Worm (Caenorhabditis elegans) whole organism, mixed stage, embryonic: ENCODE results near the gene F38A1.13.

ENCODE experiments used
- M03D4.4 ChIP-seq: sonication (generic microtip); optimal IDR thresholded peaks from 2 replicates; lab custom pipeline; 2017; ENCODE audit warnings: mild to moderate bottlenecking, missing genetic modification characterization, missing compliant biosample characterization
- bed-3 ChIP-seq: fragments of 200-800 bp; sonication (Bioruptor generic); optimal IDR thresholded peaks from 3 replicates; lab custom pipeline; 2018; ENCODE audit warnings: mild to moderate bottlenecking, missing genetic modification characterization, moderate library complexity, missing compliant biosample characterization
- ceh-43 ChIP-seq: fragments of 200-800 bp; sonication (Bioruptor generic); optimal IDR thresholded peaks from 2 replicates; lab custom pipeline; 2018; ENCODE audit warnings: mild to moderate bottlenecking, missing genetic modification characterization, moderate library complexity, missing compliant biosample characterization
- ceh-83 ChIP-seq: fragments of 200-800 bp; sonication (Bioruptor generic); optimal IDR thresholded peaks from 2 replicates; lab custom pipeline; 2018; ENCODE audit warnings: mild to moderate bottlenecking, missing genetic modification characterization, missing compliant biosample characterization
- ces-1 ChIP-seq: fragments of 150-350 bp; optimal IDR thresholded peaks from 2 replicates; lab custom pipeline; 2014; ENCODE audit warnings: missing biosample characterization, missing genetic modification reagents, missing genetic modification characterization
- cnd-1 ChIP-seq: fragments of 200-800 bp; sonication (Bioruptor generic); optimal IDR thresholded peaks from 2 replicates; lab custom pipeline; 2018; ENCODE audit warnings: mild to moderate bottlenecking, missing genetic modification characterization, missing compliant biosample characterization
- drap-1 ChIP-seq: fragments of 200-800 bp; sonication (Bioruptor generic); optimal IDR thresholded peaks from 3 replicates; lab custom pipeline; 2018; ENCODE audit warnings: mild to moderate bottlenecking, missing genetic modification characterization, missing compliant biosample characterization
- elt-1 ChIP-seq: sonication (generic microtip); optimal IDR thresholded peaks from 2 replicates; lab custom pipeline; 2017; ENCODE audit warnings: missing genetic modification characterization, mild to moderate bottlenecking, missing compliant biosample characterization, antibody characterized with exemption, moderate library complexity, borderline replicate concordance; ENCODE audit not compliant: insufficient read depth
- elt-3 ChIP-seq: fragments of 150-350 bp; optimal IDR thresholded peaks from 2 replicates; lab custom pipeline; 2014; ENCODE audit warnings: missing biosample characterization, missing genetic modification characterization
- flh-1 ChIP-seq: fragments of 200-800 bp; sonication (Bioruptor generic); optimal IDR thresholded peaks from 2 replicates; lab custom pipeline; 2018; ENCODE audit warnings: mild to moderate bottlenecking, missing genetic modification characterization, moderate library complexity, missing compliant biosample characterization
- ham-2 ChIP-seq: fragments of 200-800 bp; sonication (Bioruptor generic); optimal IDR thresholded peaks from 2 replicates; lab custom pipeline; 2018; ENCODE audit warnings: mild to moderate bottlenecking, missing genetic modification characterization, missing compliant biosample characterization
- lin-13 ChIP-seq: fragments of 150-350 bp; optimal IDR thresholded peaks from 2 replicates; lab custom pipeline; 2014; ENCODE audit warnings: missing biosample characterization, missing genetic modification characterization
- lin-32 ChIP-seq: fragments of 200-800 bp; sonication (Bioruptor generic); optimal IDR thresholded peaks from 2 replicates; lab custom pipeline; 2018; ENCODE audit warnings: mild to moderate bottlenecking, missing genetic modification characterization, missing compliant biosample characterization
- lsy-2 ChIP-seq: fragments of 150-350 bp; optimal IDR thresholded peaks from 2 replicates; lab custom pipeline; 2014; ENCODE audit warnings: missing biosample characterization, missing genetic modification characterization
- mab-5 ChIP-seq: fragments of 150-350 bp; optimal IDR thresholded peaks from 2 replicates; lab custom pipeline; 2014; ENCODE audit warnings: missing biosample characterization, missing genetic modification characterization
- mep-1 ChIP-seq: fragments of 150-350 bp; optimal IDR thresholded peaks from 2 replicates; lab custom pipeline; 2017; ENCODE audit warnings: missing biosample characterization, missing genetic modification reagents, missing genetic modification characterization, inconsistent platforms
- mls-2 ChIP-seq: sonication (generic microtip); optimal IDR thresholded peaks from 2 replicates; lab custom pipeline; 2016; ENCODE audit warnings: mild to moderate bottlenecking, missing genetic modification characterization, moderate library complexity, missing compliant biosample characterization
- nhr-12 ChIP-seq: fragments of 150-350 bp; optimal IDR thresholded peaks from 2 replicates; lab custom pipeline; 2014; ENCODE audit warnings: missing biosample characterization, missing genetic modification characterization
- nhr-237 ChIP-seq: fragments of 150-350 bp; optimal IDR thresholded peaks from 2 replicates; lab custom pipeline; 2014; ENCODE audit warnings: missing biosample characterization, missing genetic modification characterization
- nhr-28 ChIP-seq: fragments of 150-350 bp; optimal IDR thresholded peaks from 2 replicates; lab custom pipeline; 2014; ENCODE audit warnings: missing biosample characterization, missing genetic modification characterization
- nhr-76 ChIP-seq: sonication (generic microtip); optimal IDR thresholded peaks from 2 replicates; lab custom pipeline; 2017; ENCODE audit warnings: missing biosample characterization, missing genetic modification characterization
- pha-4 ChIP-seq: fragments of 150-350 bp; optimal IDR thresholded peaks from 2 replicates; lab custom pipeline; 2018; ENCODE audit warnings: missing biosample characterization, missing genetic modification reagents, missing genetic modification characterization
- sem-2 ChIP-seq: fragments of 200-800 bp; sonication (Bioruptor generic); optimal IDR thresholded peaks from 2 replicates; lab custom pipeline; 2018; ENCODE audit warnings: mild to moderate bottlenecking, missing genetic modification characterization, missing compliant biosample characterization
- sptf-1 ChIP-seq: sonication (generic microtip); optimal IDR thresholded peaks from 2 replicates; lab custom pipeline; 2017; ENCODE audit warnings: mild to moderate bottlenecking, missing genetic modification characterization, moderate library complexity, missing compliant biosample characterization
- tbx-8 ChIP-seq: fragments of 200-800 bp; sonication (Bioruptor generic); optimal IDR thresholded peaks from 2 replicates; lab custom pipeline; 2018; ENCODE audit warnings: mild to moderate bottlenecking, missing genetic modification characterization, moderate library complexity, missing compliant biosample characterization
- unc-39 ChIP-seq: fragments of 150-350 bp; optimal IDR thresholded peaks from 2 replicates; lab custom pipeline; 2014; ENCODE audit warnings: missing biosample characterization, missing genetic modification characterization
- zip-8 ChIP-seq: fragments of 150-350 bp; optimal IDR thresholded peaks from 2 replicates; lab custom pipeline; 2014; ENCODE audit warnings: missing biosample characterization, missing genetic modification characterization
- ztf-11 ChIP-seq: fragments of 150-350 bp; optimal IDR thresholded peaks from 2 replicates; lab custom pipeline; 2014; ENCODE audit warnings: missing biosample characterization, missing genetic modification characterization

Gene F38A1.13

ce11 chrIV:1251242-1251911, 13.7 kb upstream of the F38A1.13 start, which contains the start of the genes clec-166 and F38A1.6:
Gene clec-166, minus strand, starts transcription at chrIV:1251342.
Gene F38A1.6, plus strand, starts transcription at chrIV:1251861.
- TF ChIP-seq tbx-8 (GFP tag; lab: Kevin White, UChicago): no peak

- TF ChIP-seq lin-32 (GFP tag; lab: Kevin White, UChicago) (no peak), lsy-2 (no peak), mls-2 (tag; lab: Kevin White, UChicago) (no peak), mab-5 (tag; lab: Kevin White, UChicago) (no peak), drap-1 (no peak), pha-4 (no peak), ztf-11 (no peak), bed-3 (GFP tag; lab: Kevin White, UChicago) (no peak), sem-2 (no peak), nhr-28 (tag; lab: Kevin White, UChicago) (no peak), ceh-43 (GFP tag; lab: Kevin White, UChicago) (no peak), elt-3 (tag; lab: Kevin White, UChicago) (no peak), unc-39 (tag; lab: Kevin White, UChicago) (no peak), lin-13 (tag; lab: Kevin White, UChicago) (no peak), nhr-12 (tag; lab: Kevin White, UChicago) (no peak), M03D4.4 (no peak), ham-2 (GFP tag; lab: Kevin White, UChicago) (no peak), ces-1 (GFP tag; lab: Kevin White, UChicago) (no peak), nhr-237 (no peak)
Measured at ce11 chrIV:1255632-1256031, 9.4 kb upstream of the F38A1.13 start, which contains the start of gene clec-167. Gene clec-167, minus strand, starts transcription at chrIV:1255732.

ce11 chrIV:1256723-1257122, 8.3 kb upstream of the F38A1.13 start, which contains the start of gene clec-168:
Gene clec-168, plus strand, starts transcription at chrIV:1256969.
- TF ChIP-seq lin-32 (GFP tag; lab: Kevin White, UChicago) (no peak), mls-2 (tag; lab: Kevin White, UChicago) (no peak), nhr-237 (no peak), unc-39 (tag; lab: Kevin White, UChicago) (no peak), ceh-43 (GFP tag; lab: Kevin White, UChicago) (no peak), lsy-2 (no peak), lin-13 (tag; lab: Kevin White, UChicago) (no peak), drap-1 (no peak), ceh-83 (GFP tag; lab: Kevin White, UChicago) (no peak), sptf-1 (tag; lab: Kevin White, UChicago) (no peak)

- TF ChIP-seq sptf-1 (tag; lab: Kevin White, UChicago): no peak
- no peak for TF ChIP-seq flh-1 (GFP tag; lab: Kevin White, UChicago)
- TF ChIP-seq tbx-8 (GFP tag; lab: Kevin White, UChicago): no peak
- no peak for TF ChIP-seq nhr-76
- TF ChIP-seq elt-1 (tag; lab: Kevin White, UChicago): no peak
Measured at ce11 chrIV:1260474-1260873, 4.6 kb upstream of the F38A1.13 start.

- TF ChIP-seq cnd-1 (no peak), ham-2 (GFP tag; lab: Kevin White, UChicago) (no peak), tbx-8 (GFP tag; lab: Kevin White, UChicago) (no peak), nhr-12 (tag; lab: Kevin White, UChicago) (no peak), sem-2 (no peak), pha-4 (no peak), ceh-43 (GFP tag; lab: Kevin White, UChicago) (no peak), zip-8 (tag; lab: Kevin White, UChicago) (no peak)
Measured at ce11 chrIV:1261024-1261423, 4.0 kb upstream of the F38A1.13 start, which contains the start of gene clec-169. Gene clec-169, plus strand, starts transcription at chrIV:1261324.

ce11 chrIV:1261930-1262329, 3.1 kb upstream of the F38A1.13 start:
- TF ChIP-seq nhr-76 (no peak), lin-13 (tag; lab: Kevin White, UChicago) (no peak), tbx-8 (GFP tag; lab: Kevin White, UChicago) (no peak), ceh-83 (GFP tag; lab: Kevin White, UChicago) (no peak), unc-39 (tag; lab: Kevin White, UChicago) (no peak), pha-4 (no peak), mep-1 (tag; lab: Kevin White, UChicago) (no peak)
